Fruit fly (Drosophila melanogaster) whole organism, embryonic: ENCODE data around the gene CG31549.

Experiments used
- Ada2b ChIP-seq: fragments of 200-800 bp; sonication (Bioruptor generic); IDR thresholded peaks from 2 replicates; pipeline ENCODE4 v1.3.6; 2022; ENCODE audit warnings: missing biosample characterization, missing genetic modification characterization
- Atf3 ChIP-seq: fragments of 200-800 bp; sonication (Bioruptor generic); optimal IDR thresholded peaks from 3 replicates; lab custom pipeline; 2016; ENCODE audit warnings: missing biosample characterization, missing genetic modification characterization
- BEAF-32 ChIP-seq: fragments of 200-800 bp; sonication (Bioruptor generic); optimal IDR thresholded peaks from 3 replicates; lab custom pipeline; 2017; ENCODE audit warnings: missing biosample characterization, missing genetic modification characterization, mild to moderate bottlenecking, moderate library complexity, missing genetic modification reagents
- CG10654 ChIP-seq: fragments of 200-800 bp; sonication (Bioruptor generic); optimal IDR thresholded peaks from 2 replicates; lab custom pipeline; 2016; ENCODE audit warnings: missing biosample characterization, missing genetic modification characterization
- CG11398 ChIP-seq: fragments of 200-800 bp; sonication (Bioruptor generic); optimal IDR thresholded peaks from 2 replicates; lab custom pipeline; 2016; ENCODE audit warnings: missing biosample characterization, missing genetic modification characterization
- CG12104 ChIP-seq: fragments of 200-800 bp; sonication (Bioruptor generic); optimal IDR thresholded peaks from 3 replicates; lab custom pipeline; 2016; ENCODE audit warnings: missing biosample characterization, missing genetic modification characterization
- CG12236 ChIP-seq: fragments of 200-800 bp; sonication (Bioruptor generic); optimal IDR thresholded peaks from 2 replicates; lab custom pipeline; 2016; ENCODE audit warnings: missing biosample characterization, missing genetic modification characterization
- CG13624 ChIP-seq: fragments of 200-800 bp; sonication (Bioruptor generic); optimal IDR thresholded peaks from 2 replicates; lab custom pipeline; 2016; ENCODE audit warnings: missing biosample characterization, missing genetic modification characterization
- CG15601 ChIP-seq: fragments of 200-800 bp; sonication (Bioruptor generic); optimal IDR thresholded peaks from 3 replicates; lab custom pipeline; 2019; ENCODE audit warnings: missing biosample characterization, mild to moderate bottlenecking, missing genetic modification characterization, moderate library complexity
- CG2116 ChIP-seq: fragments of 200-800 bp; sonication (Bioruptor generic); optimal IDR thresholded peaks from 3 replicates; lab custom pipeline; 2018; ENCODE audit warnings: missing biosample characterization, mild to moderate bottlenecking, missing genetic modification characterization
- CG4328 ChIP-seq: fragments of 200-800 bp; sonication (Bioruptor generic); optimal IDR thresholded peaks from 3 replicates; lab custom pipeline; 2017; ENCODE audit warnings: missing biosample characterization, missing genetic modification reagents, missing genetic modification characterization
- CG4617 ChIP-seq: fragments of 200-800 bp; sonication (Bioruptor generic); optimal IDR thresholded peaks from 3 replicates; lab custom pipeline; 2016; ENCODE audit warnings: missing biosample characterization, missing genetic modification characterization, borderline replicate concordance
- CG6791 ChIP-seq: fragments of 200-800 bp; sonication (Bioruptor generic); IDR thresholded peaks from 3 replicates; pipeline ENCODE4 v1.3.6; 2022; ENCODE audit warnings: missing biosample characterization, missing genetic modification characterization; ENCODE audit not compliant: partially characterized antibody
- CG7839 ChIP-seq: fragments of 200-800 bp; sonication (Bioruptor generic); optimal IDR thresholded peaks from 3 replicates; lab custom pipeline; 2018; ENCODE audit warnings: missing biosample characterization, mild to moderate bottlenecking, missing genetic modification characterization, moderate library complexity
- CG9817 ChIP-seq: fragments of 200-800 bp; sonication (Bioruptor generic); optimal IDR thresholded peaks from 2 replicates; lab custom pipeline; 2018; ENCODE audit warnings: missing biosample characterization, mild to moderate bottlenecking, missing genetic modification characterization, moderate library complexity
- D ChIP-seq, 2 experiments: fragments of 200-800 bp in 1 of 2; fragments of >200 bp in 1 of 2; sonication (Bioruptor generic) in 1 of 2; optimal IDR thresholded peaks; 2 replicates in 1 of 2; 3 replicates in 1 of 2; lab custom pipeline; 2017; ENCODE audit warnings: mild to moderate bottlenecking in 1 of 2, missing biosample characterization in 1 of 2, missing genetic modification characterization in 1 of 2, missing genetic modification reagents in 1 of 2
- Fer2 ChIP-seq: fragments of 200-800 bp; sonication (Bioruptor generic); optimal IDR thresholded peaks from 2 replicates; lab custom pipeline; 2018; ENCODE audit warnings: missing biosample characterization, mild to moderate bottlenecking, missing genetic modification characterization, moderate library complexity
- GATAe ChIP-seq: fragments of 200-800 bp; sonication (Bioruptor generic); conservative IDR thresholded peaks from 2 replicates; pipeline ENCODE4 v1.3.6; 2022; ENCODE audit warnings: missing biosample characterization, missing genetic modification characterization
- Hr51 ChIP-seq, 2 experiments: fragments of 200-800 bp; sonication (Bioruptor generic); optimal IDR thresholded peaks; 2 replicates in 1 of 2; 3 replicates in 1 of 2; lab custom pipeline; 2016 to 2018; ENCODE audit warnings: missing biosample characterization in 2 of 2, missing genetic modification characterization in 2 of 2, mild to moderate bottlenecking in 1 of 2, moderate library complexity in 1 of 2
- Lhr ChIP-seq: fragments of 200-800 bp; sonication (Bioruptor generic); optimal IDR thresholded peaks from 3 replicates; lab custom pipeline; 2017; ENCODE audit warnings: mild to moderate bottlenecking, missing biosample characterization, missing genetic modification reagents, missing genetic modification characterization
- Mad ChIP-seq: fragments of 200-800 bp; sonication (Bioruptor generic); optimal IDR thresholded peaks from 2 replicates; lab custom pipeline; 2016; ENCODE audit warnings: missing biosample characterization, missing genetic modification characterization
- NC2β ChIP-seq: fragments of 200-800 bp; sonication (Bioruptor generic); optimal IDR thresholded peaks from 2 replicates; lab custom pipeline; 2016; ENCODE audit warnings: missing biosample characterization, missing genetic modification characterization
- PHDP ChIP-seq: fragments of 200-800 bp; sonication (Bioruptor generic); optimal IDR thresholded peaks from 3 replicates; lab custom pipeline; 2018; ENCODE audit warnings: missing biosample characterization, mild to moderate bottlenecking, missing genetic modification characterization, moderate library complexity
- abd-A ChIP-seq: fragments of 200-800 bp; sonication (Bioruptor generic); optimal IDR thresholded peaks from 3 replicates; lab custom pipeline; 2019; ENCODE audit warnings: missing biosample characterization, mild to moderate bottlenecking, missing genetic modification characterization, moderate library complexity
- bsh ChIP-seq, 2 experiments: fragments of 200-800 bp; sonication (Bioruptor generic); optimal IDR thresholded peaks; 2 replicates each; lab custom pipeline; 2017 to 2018; ENCODE audit warnings: mild to moderate bottlenecking in 2 of 2, missing biosample characterization in 2 of 2, missing genetic modification characterization in 2 of 2, moderate library complexity in 1 of 2
- ci ChIP-seq: fragments of 200-800 bp; sonication (Bioruptor generic); IDR thresholded peaks from 3 replicates; pipeline ENCODE4 v1.3.6; 2022; ENCODE audit warnings: missing biosample characterization, missing genetic modification characterization
- danr ChIP-seq: fragments of 200-800 bp; sonication (Bioruptor generic); IDR thresholded peaks from 2 replicates; pipeline ENCODE4 v1.3.6; 2022; ENCODE audit warnings: missing biosample characterization, missing genetic modification characterization
- dati ChIP-seq: fragments of 200-800 bp; sonication (Bioruptor generic); IDR thresholded peaks from 2 replicates; pipeline ENCODE4 v1.3.6; 2022; ENCODE audit warnings: missing biosample characterization, missing genetic modification characterization
- dmrt99B ChIP-seq: fragments of 200-800 bp; sonication (Bioruptor generic); optimal IDR thresholded peaks from 2 replicates; lab custom pipeline; 2018; ENCODE audit warnings: missing biosample characterization, mild to moderate bottlenecking, missing genetic modification characterization, moderate library complexity
- exex ChIP-seq: fragments of 200-800 bp; sonication (Bioruptor generic); optimal IDR thresholded peaks from 4 replicates; lab custom pipeline; 2018; ENCODE audit warnings: missing biosample characterization, mild to moderate bottlenecking, missing genetic modification characterization, moderate library complexity
- fd102C ChIP-seq: fragments of 200-800 bp; sonication (Bioruptor generic); optimal IDR thresholded peaks from 2 replicates; lab custom pipeline; 2018; ENCODE audit warnings: missing biosample characterization, mild to moderate bottlenecking, missing genetic modification characterization, moderate library complexity
- ham ChIP-seq: fragments of 200-800 bp; sonication (Bioruptor generic); IDR thresholded peaks from 2 replicates; pipeline ENCODE4 v1.3.6; 2022; ENCODE audit warnings: missing biosample characterization, missing genetic modification characterization
- hb ChIP-seq: fragments of 200-800 bp; sonication (Bioruptor generic); IDR thresholded peaks from 3 replicates; pipeline ENCODE4 v1.3.6; 2022; ENCODE audit warnings: missing biosample characterization, missing genetic modification characterization; ENCODE audit not compliant: partially characterized antibody
- jumu ChIP-seq: fragments of 200-800 bp; sonication (Bioruptor generic); optimal IDR thresholded peaks from 3 replicates; lab custom pipeline; 2016; ENCODE audit warnings: missing biosample characterization, missing genetic modification characterization
- luna ChIP-seq: fragments of 200-800 bp; sonication (Bioruptor generic); optimal IDR thresholded peaks from 2 replicates; lab custom pipeline; 2016; ENCODE audit warnings: missing biosample characterization, missing genetic modification characterization
- mam ChIP-seq: fragments of 200-800 bp; sonication (Bioruptor generic); optimal IDR thresholded peaks from 3 replicates; lab custom pipeline; 2016; ENCODE audit warnings: missing biosample characterization, missing genetic modification characterization
- mld ChIP-seq: fragments of 200-800 bp; sonication (Bioruptor generic); IDR thresholded peaks from 3 replicates; pipeline ENCODE4 v1.3.6; 2022; ENCODE audit warnings: missing biosample characterization, missing genetic modification characterization; ENCODE audit not compliant: partially characterized antibody
- otp ChIP-seq: fragments of 200-800 bp; sonication (Bioruptor generic); IDR thresholded peaks from 3 replicates; pipeline ENCODE4, ENCODE4 v1.3.6; 2022; ENCODE audit warnings: missing biosample characterization, missing genetic modification characterization
- pb ChIP-seq: fragments of 200-800 bp; sonication (Bioruptor generic); optimal IDR thresholded peaks from 3 replicates; lab custom pipeline; 2016; ENCODE audit warnings: missing biosample characterization, missing genetic modification characterization
- pnt ChIP-seq: fragments of 200-800 bp; sonication (Bioruptor generic); optimal IDR thresholded peaks from 3 replicates; lab custom pipeline; 2016; ENCODE audit warnings: missing biosample characterization, missing genetic modification characterization
- repo ChIP-seq: fragments of 200-800 bp; sonication (Bioruptor generic); optimal IDR thresholded peaks from 2 replicates; lab custom pipeline; 2016; ENCODE audit warnings: missing biosample characterization, missing genetic modification characterization
- scrt ChIP-seq: fragments of 200-800 bp; sonication (Bioruptor generic); optimal IDR thresholded peaks from 2 replicates; lab custom pipeline; 2018; ENCODE audit warnings: missing biosample characterization, mild to moderate bottlenecking, missing genetic modification characterization, moderate library complexity
- seq ChIP-seq: fragments of 200-800 bp; sonication (Bioruptor generic); IDR thresholded peaks from 2 replicates; pipeline ENCODE4 v1.3.6; 2022; ENCODE audit warnings: missing biosample characterization, missing genetic modification characterization
- slbo ChIP-seq: fragments of 200-800 bp; sonication (Bioruptor generic); IDR thresholded peaks from 2 replicates; pipeline ENCODE4 v1.3.6; 2022; ENCODE audit warnings: missing biosample characterization, missing genetic modification characterization
- slou ChIP-seq: fragments of 200-800 bp; sonication (Bioruptor generic); optimal IDR thresholded peaks from 3 replicates; lab custom pipeline; 2016; ENCODE audit warnings: missing biosample characterization, missing genetic modification characterization
- unc-4 ChIP-seq: fragments of 200-800 bp; sonication (Bioruptor generic); IDR thresholded peaks from 2 replicates; pipeline ENCODE4 v1.3.6; 2022; ENCODE audit warnings: missing biosample characterization, missing genetic modification characterization; ENCODE audit not compliant: partially characterized antibody
- zen2 ChIP-seq: fragments of 200-800 bp; sonication (Bioruptor generic); IDR thresholded peaks from 3 replicates; pipeline ENCODE4 v1.3.6; 2022; ENCODE audit warnings: missing biosample characterization, missing genetic modification characterization; ENCODE audit not compliant: partially characterized antibody

CG31549 gene

dm6 chr3R:5624115-5624878, 7.7 kb upstream of the CG31549 start, which contains the start of the genes Dph4, Spec2 and RpL13A (continued):
- TF ChIP-seq PHDP (peak; percentile 92), seq (GFP tag; lab: Robert Waterston, UW) (no peak), Lhr (peak; percentile 97), otp (GFP tag; lab: Robert Waterston, UW) (no peak), luna (GFP tag; lab: Kevin White, UChicago) (peak; percentile 93), dati (no peak), CG2116 (GFP tag; lab: Kevin White, UChicago) (peak; percentile 100), repo (GFP tag; lab: Kevin White, UChicago) (peak; percentile 81), D (optimal IDR thresholded peaks at IDR 0.05; lab: Kevin White, UChicago) (peak; percentile 57), D (GFP tag; optimal IDR thresholded peaks at IDR 0.05; lab: Kevin White, UChicago) (peak; percentile 89), CG11398 (GFP tag; lab: Kevin White, UChicago) (peak; percentile 92), danr (GFP tag; lab: Robert Waterston, UW) (no peak), dmrt99B (tag; lab: Kevin White, UChicago) (no peak), CG13624 (GFP tag; lab: Kevin White, UChicago) (peak; percentile 95), exex (tag; lab: Kevin White, UChicago) (peak; percentile 62), CG4328 (GFP tag; lab: Kevin White, UChicago) (peak; percentile 97), GATAe (GFP tag; lab: Robert Waterston, UW) (no peak), Atf3 (GFP tag; lab: Kevin White, UChicago) (peak; percentile 84), abd-A (no peak), CG15601 (peak; percentile 90), mld (GFP tag; lab: Robert Waterston, UW) (no peak), CG9817 (peak; percentile 90), fd102C (GFP tag; lab: Kevin White, UChicago) (peak; percentile 87), zen2 (no peak), Hr51 (GFP tag; optimal IDR thresholded peaks at IDR 0.05; lab: Kevin White, UChicago) (peak; percentile 81 to 86), unc-4 (GFP tag; lab: Robert Waterston, UW) (no peak), mam (peak; percentile 84), pnt (peak; percentile 54), ci (GFP tag; lab: Robert Waterston, UW) (no peak), scrt (GFP tag; lab: Kevin White, UChicago) (peak; percentile 89), pb (GFP tag; lab: Kevin White, UChicago) (peak; percentile 95), jumu (GFP tag; lab: Kevin White, UChicago) (peak; percentile 81), Mad (peak; percentile 92), CG7839 (tag; lab: Kevin White, UChicago) (peak; percentile 85), ham (GFP tag; lab: Robert Waterston, UW) (no peak), slbo (no peak), bsh (GFP tag; optimal IDR thresholded peaks at IDR 0.05; lab: Kevin White, UChicago) (peak; percentile 21 to 78), CG12104 (GFP tag; lab: Kevin White, UChicago) (peak; percentile 96), Ada2b (GFP tag; lab: Robert Waterston, UW) (no peak), CG10654 (GFP tag; lab: Kevin White, UChicago) (peak; percentile 86), Fer2 (tag; lab: Kevin White, UChicago) (peak; percentile 89), BEAF-32 (GFP tag; lab: Kevin White, UChicago) (peak; percentile 99), NC2β (GFP tag; lab: Kevin White, UChicago) (peak; percentile 99), CG12236 (GFP tag; lab: Kevin White, UChicago) (peak; percentile 94), hb (GFP tag; lab: Robert Waterston, UW) (no peak), CG4617 (GFP tag; lab: Kevin White, UChicago) (peak; percentile 83), slou (GFP tag; lab: Kevin White, UChicago) (peak; percentile 88), CG6791 (no peak)
- TF ChIP-seq, all 482 proteins: peak for 302
